Fruit fly (Drosophila melanogaster): ENCODE data around the gene CG34124.

The CG34124 gene

DNA sequence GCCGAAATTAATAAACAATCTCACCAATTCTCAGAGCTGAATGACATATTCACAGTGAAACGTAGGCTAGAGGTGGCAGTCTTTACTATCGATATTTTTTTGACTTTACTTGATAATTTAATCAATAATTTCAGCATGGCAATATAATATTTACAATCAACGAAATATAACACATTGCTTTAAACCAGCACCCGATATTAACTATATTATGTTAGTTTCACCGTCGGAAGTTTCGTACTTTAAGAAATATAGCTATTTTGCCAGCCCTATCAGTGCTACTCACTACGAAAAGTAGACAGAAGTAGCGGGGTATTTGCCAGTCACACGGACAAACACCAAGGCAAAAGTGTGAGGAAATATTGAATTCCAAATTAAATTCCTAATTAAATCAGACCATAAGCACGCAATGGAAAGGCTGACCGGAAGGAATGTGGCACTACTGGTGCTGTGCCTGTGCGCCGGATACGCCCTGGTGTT, 52.6 kb downstream of the CG34124 start, which contains the start of the genes CG31917, Tfb5 and SelT:
Gene CG31917, minus strand, starts transcription at position 51 of the 477 bp plus-strand sequence.
Gene Tfb5, minus strand, starts transcription at position 51 of the 477 bp plus-strand sequence.
Gene SelT, plus strand, starts transcription at position 139 of the 477 bp plus-strand sequence.
- peak; percentile 63; the same call in 2 of the 3 replicates for TF ChIP-seq eg (GFP tag; IDR thresholded peaks at IDR 0.05)
- TF ChIP-seq Ets21C (GFP tag; optimal IDR thresholded peaks at IDR 0.05): peak; percentile 54
- peak; percentile 52 for TF ChIP-seq Ets96B (tag; optimal IDR thresholded peaks at IDR 0.05)
- TF ChIP-seq cyc (GFP tag; optimal IDR thresholded peaks at IDR 0.05): peak; percentile 58
- TF ChIP-seq CG9139 (GFP tag; optimal IDR thresholded peaks at IDR 0.05): no peak
- TF ChIP-seq Sox14 (GFP tag; optimal IDR thresholded peaks at IDR 0.05): peak; percentile 50
- no peak for TF ChIP-seq CG8632 (GFP tag; optimal IDR thresholded peaks at IDR 0.05)
- TF ChIP-seq Hr4 (GFP tag; optimal IDR thresholded peaks at IDR 0.05): no peak
- no peak for TF ChIP-seq CG8119 (GFP tag; IDR thresholded peaks at IDR 0.05)
- TF ChIP-seq Smox (GFP tag; optimal IDR thresholded peaks at IDR 0.05): peak; percentile 59
- TF ChIP-seq Gug (GFP tag; IDR thresholded peaks at IDR 0.05): no peak
- TF ChIP-seq CG11294 (GFP tag; IDR thresholded peaks at IDR 0.05): no peak
- no peak for TF ChIP-seq Eip75B (GFP tag; optimal IDR thresholded peaks at IDR 0.05)
- peak; percentile 5 for TF ChIP-seq CG34406 (GFP tag; optimal IDR thresholded peaks at IDR 0.05)
- no peak for TF ChIP-seq spab (GFP tag; optimal IDR thresholded peaks at IDR 0.05)
- TF ChIP-seq CG11762 (GFP tag; optimal IDR thresholded peaks at IDR 0.05; ENCODE audit: insufficient read depth): no peak
- no peak for TF ChIP-seq CG7368 (GFP tag; optimal IDR thresholded peaks at IDR 0.05)
- no peak for TF ChIP-seq CG10669 (GFP tag; optimal IDR thresholded peaks at IDR 0.05)
- TF ChIP-seq CG6792 (GFP tag; optimal IDR thresholded peaks at IDR 0.05): peak; percentile 42
- TF ChIP-seq Hr38 (GFP tag; optimal IDR thresholded peaks at IDR 0.05): no peak
- TF ChIP-seq achi (GFP tag; optimal IDR thresholded peaks at IDR 0.05): peak; percentile 33
- no peak for TF ChIP-seq fd59A (GFP tag; optimal IDR thresholded peaks at IDR 0.05)
- TF ChIP-seq acj6 (GFP tag; optimal IDR thresholded peaks at IDR 0.05): peak; percentile 65
- TF ChIP-seq fd85E (GFP tag; optimal IDR thresholded peaks at IDR 0.05): no peak
- no peak for TF ChIP-seq CG15336 (GFP tag; IDR thresholded peaks at IDR 0.05)
- TF ChIP-seq fkh (GFP tag; optimal IDR thresholded peaks at IDR 0.05): no peak
- no peak for TF ChIP-seq OdsH (GFP tag; optimal IDR thresholded peaks at IDR 0.05)
- TF ChIP-seq CG3919 (GFP tag; optimal IDR thresholded peaks at IDR 0.05): no peak
- TF ChIP-seq topi (GFP tag; optimal IDR thresholded peaks at IDR 0.05): peak; percentile 43
- no peak for TF ChIP-seq Eip93F (GFP tag; optimal IDR thresholded peaks at IDR 0.05)
- no peak for TF ChIP-seq Met (GFP tag; optimal IDR thresholded peaks at IDR 0.05)
- TF ChIP-seq Sox15 (GFP tag; optimal IDR thresholded peaks at IDR 0.05): peak; percentile 31
- peak; percentile 65 for TF ChIP-seq Hr39 (GFP tag; optimal IDR thresholded peaks at IDR 0.05)
- peak; percentile 1 for TF ChIP-seq CG11902 (GFP tag; optimal IDR thresholded peaks at IDR 0.05)
- TF ChIP-seq CG1621 (tag; optimal IDR thresholded peaks at IDR 0.05): no peak
- TF ChIP-seq esn (GFP tag; optimal IDR thresholded peaks at IDR 0.05): peak; percentile 73
- TF ChIP-seq CG3032 (tag; optimal IDR thresholded peaks at IDR 0.05): peak; percentile 48
- TF ChIP-seq svp (GFP tag): peak; percentile 86
- no peak for TF ChIP-seq CG6276 (GFP tag; optimal IDR thresholded peaks at IDR 0.05)
- no peak for TF ChIP-seq pdm3 (GFP tag; optimal IDR thresholded peaks at IDR 0.05)
- no peak for TF ChIP-seq CG16779 (tag; optimal IDR thresholded peaks at IDR 0.05)
- no peak for TF ChIP-seq Blimp-1 (GFP tag; optimal IDR thresholded peaks at IDR 0.05)
- no peak for TF ChIP-seq CG4318 (GFP tag; optimal IDR thresholded peaks at IDR 0.05)
- peak; percentile 65 for TF ChIP-seq lz (GFP tag; optimal IDR thresholded peaks at IDR 0.05)
- TF ChIP-seq CG6163 (GFP tag; IDR thresholded peaks at IDR 0.05): peak; percentile 12; the same call in 1 of the 3 replicates
- TF ChIP-seq CG31627 (GFP tag; optimal IDR thresholded peaks at IDR 0.05): peak; percentile 58
- no peak for TF ChIP-seq Sox102F (GFP tag; optimal IDR thresholded peaks at IDR 0.05)
- TF ChIP-seq Lpt (GFP tag; optimal IDR thresholded peaks at IDR 0.05): no peak
